Fruit fly (Drosophila melanogaster): ENCODE measurements around the gene Girdin.

DNA sequence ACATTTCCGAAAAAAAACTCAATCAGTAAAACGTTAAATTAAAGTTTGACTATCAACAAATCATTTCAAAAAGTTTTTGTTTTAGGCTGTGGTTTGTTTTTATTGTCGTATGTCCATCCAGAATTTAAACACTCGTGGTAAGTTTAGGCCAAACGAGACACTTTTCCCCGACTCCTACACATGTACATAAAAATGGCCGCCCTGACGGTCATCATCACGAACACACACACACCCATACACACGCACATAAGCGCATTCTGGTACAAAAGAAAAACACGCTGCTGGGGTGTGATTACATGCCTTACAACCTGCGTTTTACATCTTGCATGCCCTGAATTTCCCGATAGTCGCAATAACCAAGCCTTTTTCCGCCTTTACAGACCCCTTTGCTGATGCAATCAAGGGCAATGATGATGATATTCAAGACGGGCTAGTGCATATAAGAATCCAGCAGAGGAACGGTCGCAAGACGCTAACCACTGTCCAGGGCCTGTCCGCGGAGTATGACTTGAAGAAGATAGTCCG, 44.7 kb downstream of the Girdin start:
- TF ChIP-seq Mnt (GFP tag; optimal IDR thresholded peaks at IDR 0.05) (no peak), tj (GFP tag; optimal IDR thresholded peaks at IDR 0.05) (no peak), cic (GFP tag; optimal IDR thresholded peaks at IDR 0.05) (no peak), kay (GFP tag; ENCODE audit: borderline replicate concordance) (no peak), Hr96 (GFP tag; optimal IDR thresholded peaks at IDR 0.05) (no peak), CG33017 (tag; optimal IDR thresholded peaks at IDR 0.05) (no peak), CG11617 (GFP tag; optimal IDR thresholded peaks at IDR 0.05) (no peak), CG5204 (GFP tag; optimal IDR thresholded peaks at IDR 0.05) (no peak), ovo (GFP tag; optimal IDR thresholded peaks at IDR 0.05) (no peak), CG7101 (tag; optimal IDR thresholded peaks at IDR 0.05) (no peak), CG14711 (tag; optimal IDR thresholded peaks at IDR 0.05) (no peak), CG12768 (GFP tag; optimal IDR thresholded peaks at IDR 0.05) (no peak)

All from whole organism, adult.